Worm (Caenorhabditis elegans): ENCODE measurements around the gene sri-33.

Gene sri-33

DNA sequence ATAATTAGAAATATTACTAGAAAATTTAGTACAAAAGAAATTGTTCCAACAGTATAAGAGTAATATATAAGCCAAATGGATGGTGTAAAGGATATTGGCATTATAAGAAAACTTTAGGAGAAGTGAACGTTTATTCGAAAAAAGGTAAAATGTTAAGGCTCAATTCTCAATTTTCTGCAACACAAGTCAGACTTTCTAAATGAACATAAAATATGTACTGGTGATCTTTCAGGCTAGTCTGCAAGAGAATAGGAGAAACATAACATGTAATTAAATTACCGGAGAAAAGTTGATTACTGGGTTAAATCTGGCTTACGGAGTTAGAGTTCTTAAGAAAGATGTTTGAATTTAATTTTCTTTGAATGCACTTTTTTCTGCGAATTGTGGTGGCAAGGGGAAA lies at the start of gene sri-33:
sri-33 (minus strand) TSS at position 101 of the 400 bp plus-strand sequence.
- TF ChIP-seq ceh-31 (tag; optimal IDR thresholded peaks at IDR 0.05) = no peak
- TF ChIP-seq unc-55 (GFP tag; optimal IDR thresholded peaks at IDR 0.05) = no peak
- TF ChIP-seq hlh-30 (tag; optimal IDR thresholded peaks at IDR 0.05; ENCODE audit: insufficient read depth) = no peak
- TF ChIP-seq elt-4 (tag; optimal IDR thresholded peaks at IDR 0.05) = no peak
- TF ChIP-seq ztf-16 (tag; optimal IDR thresholded peaks at IDR 0.05) = no peak
- TF ChIP-seq ceh-6 (GFP tag; optimal IDR thresholded peaks at IDR 0.05) = no peak
- no peak for TF ChIP-seq pha-2 (tag; optimal IDR thresholded peaks at IDR 0.05)
- TF ChIP-seq lim-6 (tag; optimal IDR thresholded peaks at IDR 0.05) = no peak
- TF ChIP-seq hlh-8 (tag; optimal IDR thresholded peaks at IDR 0.05) = no peak
- no peak for TF ChIP-seq madf-2 (tag; optimal IDR thresholded peaks at IDR 0.05)
- no peak for TF ChIP-seq ceh-24 (tag; optimal IDR thresholded peaks at IDR 0.05)
- no peak for TF ChIP-seq tbx-2 (tag; optimal IDR thresholded peaks at IDR 0.05)
- TF ChIP-seq F13H6.1 (tag; optimal IDR thresholded peaks at IDR 0.05) = no peak
- no peak for TF ChIP-seq unc-3 (GFP tag; conservative IDR thresholded peaks at IDR 0.05)
- no peak for TF ChIP-seq unc-3 (tag; optimal IDR thresholded peaks at IDR 0.05)
- TF ChIP-seq ceh-22 (tag; optimal IDR thresholded peaks at IDR 0.05) = no peak
- TF ChIP-seq ets-4 (tag; optimal IDR thresholded peaks at IDR 0.05) = no peak
- TF ChIP-seq fkh-6 (tag; optimal IDR thresholded peaks at IDR 0.05) = no peak
- TF ChIP-seq ceh-34 (tag; optimal IDR thresholded peaks at IDR 0.05) = no peak

DNA sequence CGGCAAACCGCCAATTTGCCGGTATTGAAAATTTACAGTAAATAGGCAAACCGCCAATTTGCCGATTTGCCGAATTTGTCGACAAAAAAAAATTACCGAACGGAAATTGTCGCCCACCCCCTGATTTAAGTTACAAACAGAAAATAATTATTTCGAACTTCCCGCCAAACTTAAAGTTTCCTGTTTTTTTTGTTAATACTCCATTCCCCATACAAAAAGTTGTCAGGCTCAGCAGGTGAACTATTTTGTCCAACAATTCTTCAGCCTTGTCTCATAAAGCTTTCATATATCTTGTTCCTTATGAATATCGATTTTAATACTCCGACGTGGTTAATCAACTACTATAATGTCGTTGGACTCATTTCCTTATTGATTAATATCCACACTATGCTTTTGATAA lies 46.8 kb upstream of the sri-33 start, which contains the start of gene sri-50:
sri-50 (plus strand) TSS at position 301 of the 400 bp plus-strand sequence.
- TF ChIP-seq hlh-30 (tag; optimal IDR thresholded peaks at IDR 0.05; ENCODE audit: insufficient read depth) (no peak), unc-42 (tag; optimal IDR thresholded peaks at IDR 0.05) (no peak), tbx-7 (tag; optimal IDR thresholded peaks at IDR 0.05) (no peak), hlh-6 (tag; optimal IDR thresholded peaks at IDR 0.05) (no peak), hlh-15 (tag; optimal IDR thresholded peaks at IDR 0.05) (no peak), madf-2 (tag; optimal IDR thresholded peaks at IDR 0.05) (no peak), lin-11 (tag; optimal IDR thresholded peaks at IDR 0.05) (no peak), ceh-31 (tag; optimal IDR thresholded peaks at IDR 0.05) (no peak), ztf-16 (tag; optimal IDR thresholded peaks at IDR 0.05) (no peak), nhr-11 (tag; optimal IDR thresholded peaks at IDR 0.05) (no peak), elt-2 (tag; optimal IDR thresholded peaks at IDR 0.05) (no peak), ama-1 (optimal IDR thresholded peaks at IDR 0.05) (no peak), odd-2 (tag; optimal IDR thresholded peaks at IDR 0.05) (no peak), eyg-1 (tag; optimal IDR thresholded peaks at IDR 0.05) (no peak), fkh-6 (tag; optimal IDR thresholded peaks at IDR 0.05) (no peak), C08G9.2 (tag; optimal IDR thresholded peaks at IDR 0.05) (no peak), hlh-8 (tag; optimal IDR thresholded peaks at IDR 0.05) (no peak), ttx-3 (tag; optimal IDR thresholded peaks at IDR 0.05) (no peak), syd-9 (tag; optimal IDR thresholded peaks at IDR 0.05) (no peak), ceh-24 (tag; optimal IDR thresholded peaks at IDR 0.05) (no peak)

DNA sequence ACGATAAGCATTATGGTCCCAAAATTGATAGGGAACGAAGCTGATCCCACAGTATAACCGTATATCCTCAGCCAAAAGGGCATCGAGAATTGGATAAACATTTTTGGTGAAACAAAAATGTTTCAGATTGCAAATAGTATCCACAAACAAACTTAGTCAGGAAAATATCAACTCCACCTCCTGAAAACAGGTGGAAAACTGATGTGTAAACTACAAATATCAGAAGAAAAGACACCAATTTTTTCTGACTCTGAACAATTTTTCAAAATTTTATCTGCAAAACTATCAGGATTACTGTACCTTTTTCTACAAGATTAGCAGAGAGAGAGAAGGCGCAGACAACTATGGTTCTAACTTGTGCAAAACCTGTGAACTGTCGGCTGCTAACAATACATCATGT lies 45.9 kb upstream of the sri-33 start, which contains the start of gene sri-53:
sri-53 (minus strand) TSS at position 101 of the 400 bp plus-strand sequence.
- no peak for TF ChIP-seq C08G9.2 (tag; optimal IDR thresholded peaks at IDR 0.05)
- TF ChIP-seq fax-1 (tag; optimal IDR thresholded peaks at IDR 0.05) = no peak
- TF ChIP-seq K02D7.2 (tag; optimal IDR thresholded peaks at IDR 0.05) = no peak
- TF ChIP-seq unc-55 (GFP tag; optimal IDR thresholded peaks at IDR 0.05) = no peak
- no peak for TF ChIP-seq ceh-18 (tag; optimal IDR thresholded peaks at IDR 0.05)
- no peak for TF ChIP-seq tbx-2 (tag; optimal IDR thresholded peaks at IDR 0.05)
- TF ChIP-seq madf-2 (tag; optimal IDR thresholded peaks at IDR 0.05) = no peak
- no peak for TF ChIP-seq F13H6.1 (tag; optimal IDR thresholded peaks at IDR 0.05)
- TF ChIP-seq unc-86 (tag; optimal IDR thresholded peaks at IDR 0.05) = no peak
- no peak for TF ChIP-seq ceh-6 (GFP tag; optimal IDR thresholded peaks at IDR 0.05)
- no peak for TF ChIP-seq tbx-7 (tag; optimal IDR thresholded peaks at IDR 0.05)
- TF ChIP-seq sdc-2 (tag; optimal IDR thresholded peaks at IDR 0.05) = no peak
- no peak for TF ChIP-seq ref-2 (tag; optimal IDR thresholded peaks at IDR 0.05)
- TF ChIP-seq hlh-30 (tag; optimal IDR thresholded peaks at IDR 0.05; ENCODE audit: insufficient read depth) = no peak
- TF ChIP-seq C38D4.7 (GFP tag; optimal IDR thresholded peaks at IDR 0.05) = no peak
- no peak for TF ChIP-seq ceh-24 (tag; optimal IDR thresholded peaks at IDR 0.05)
- no peak for TF ChIP-seq fkh-6 (tag; optimal IDR thresholded peaks at IDR 0.05)
